Comparison of ENCODE assay signal across 2 fruit fly cellular contexts in the genomic region with DNA sequence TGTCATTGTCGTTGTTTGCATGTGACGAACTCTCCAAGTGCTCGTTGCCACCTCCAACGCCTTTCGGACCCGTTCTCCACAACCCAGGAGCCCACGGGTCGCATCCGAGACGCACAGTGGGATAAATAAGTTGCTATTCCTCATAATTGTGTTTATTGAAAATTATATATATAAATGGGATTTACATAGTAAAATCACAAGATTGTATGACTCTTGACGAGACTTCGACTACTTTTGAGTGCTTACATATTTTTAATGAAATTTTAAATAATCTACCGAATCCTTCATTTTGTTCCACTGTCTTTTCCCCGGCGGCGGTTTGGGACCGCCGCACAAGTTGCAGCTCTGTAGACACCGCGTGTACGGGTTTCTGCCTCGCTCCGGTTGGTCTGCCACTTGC.
TF ChIP-seq lines count a peak whose summit lies in the region.

No protein-coding gene starts in this region.

TF ChIP-seq in whole organism, embryonic, 481 proteins besides CTCF, POLR2A, EP300 and RAD21 (continued from another document and continues in another):
- TF ChIP-seq sc (optimal IDR thresholded peaks at IDR 0.05; lab: Kevin White, UChicago) (no peak), sc (GFP tag; optimal IDR thresholded peaks at IDR 0.05; lab: Kevin White, UChicago) (peak; percentile 55), dimm (GFP tag; IDR thresholded peaks at IDR 0.05; lab: Robert Waterston, UW) (no peak), CG10321 (GFP tag; IDR thresholded peaks at IDR 0.05; lab: Robert Waterston, UW) (no peak), CG7839 (tag; optimal IDR thresholded peaks at IDR 0.05; lab: Kevin White, UChicago) (no peak), CG6689 (GFP tag; IDR thresholded peaks at IDR 0.05; lab: Robert Waterston, UW) (0 out of 2 replicates have a peak, but pooled peaks have one; percentile 20), CG15514 (GFP tag; optimal IDR thresholded peaks at IDR 0.05; lab: Kevin White, UChicago) (no peak), CG18262 (tag; optimal IDR thresholded peaks at IDR 0.05; lab: Kevin White, UChicago) (peak; percentile 35), Atf3 (GFP tag; optimal IDR thresholded peaks at IDR 0.05; lab: Kevin White, UChicago) (peak; percentile 10), vnd (GFP tag; IDR thresholded peaks at IDR 0.05; lab: Robert Waterston, UW; ENCODE audit: partially characterized antibody) (no peak), amos (GFP tag; IDR thresholded peaks at IDR 0.05; lab: Robert Waterston, UW; ENCODE audit: partially characterized antibody) (no peak), CG17361 (GFP tag; IDR thresholded peaks at IDR 0.05; lab: Robert Waterston, UW) (0 out of 3 replicates have a peak, but pooled peaks have one; percentile 15), dpn (GFP tag; optimal IDR thresholded peaks at IDR 0.05; lab: Kevin White, UChicago) (peak in 1 of 2 experiments; percentile 18), CG4424 (GFP tag; optimal IDR thresholded peaks at IDR 0.05; lab: Kevin White, UChicago) (peak; percentile 31), CG13775 (GFP tag; optimal IDR thresholded peaks at IDR 0.05; lab: Kevin White, UChicago) (peak; percentile 21), ken (GFP tag; IDR thresholded peaks at IDR 0.05; lab: Robert Waterston, UW) (peak; percentile 55; the same call in 1 of the 3 replicates), CG17359 (tag; optimal IDR thresholded peaks at IDR 0.05; lab: Kevin White, UChicago) (peak; percentile 3), CG2678 (tag; optimal IDR thresholded peaks at IDR 0.05; lab: Kevin White, UChicago) (peak; percentile 43), CG7928 (GFP tag; optimal IDR thresholded peaks at IDR 0.05; lab: Kevin White, UChicago) (no peak), gcm (GFP tag; optimal IDR thresholded peaks at IDR 0.05; lab: Kevin White, UChicago) (no peak), Pdp1 (GFP tag; optimal IDR thresholded peaks at IDR 0.05; lab: Kevin White, UChicago) (peak in 1 of 2 experiments; percentile 9), dmrt99B (tag; optimal IDR thresholded peaks at IDR 0.05; lab: Kevin White, UChicago) (peak; percentile 7), CG1647 (GFP tag; optimal IDR thresholded peaks at IDR 0.05; lab: Kevin White, UChicago) (no peak), CG31224 (GFP tag; IDR thresholded peaks at IDR 0.05; lab: Robert Waterston, UW) (no peak), CG32767 (GFP tag; IDR thresholded peaks at IDR 0.05; lab: Robert Waterston, UW) (0 out of 2 replicates have a peak, but pooled peaks have one; percentile 23), CG6813 (GFP tag; optimal IDR thresholded peaks at IDR 0.05; lab: Kevin White, UChicago) (peak; percentile 13), CG8359 (GFP tag; optimal IDR thresholded peaks at IDR 0.05; lab: Kevin White, UChicago; ENCODE audit: borderline replicate concordance) (no peak), Nf-YA (GFP tag; IDR thresholded peaks at IDR 0.05; lab: Robert Waterston, UW) (no peak), CG2712 (tag; optimal IDR thresholded peaks at IDR 0.05; lab: Kevin White, UChicago) (peak; percentile 48), hbn (GFP tag; IDR thresholded peaks at IDR 0.05; lab: Robert Waterston, UW; ENCODE audit: partially characterized antibody) (no peak), CG18599 (GFP tag; optimal IDR thresholded peaks at IDR 0.05; lab: Kevin White, UChicago) (no peak), lbe (GFP tag; optimal IDR thresholded peaks at IDR 0.05; lab: Kevin White, UChicago) (no peak), CG4854 (GFP tag; optimal IDR thresholded peaks at IDR 0.05; lab: Kevin White, UChicago) (no peak), CG10565 (GFP tag; optimal IDR thresholded peaks at IDR 0.05; lab: Kevin White, UChicago) (no peak), p53 (GFP tag; optimal IDR thresholded peaks at IDR 0.05; lab: Kevin White, UChicago) (no peak), org-1 (GFP tag; optimal IDR thresholded peaks at IDR 0.05; lab: Kevin White, UChicago) (no peak), CG2129 (GFP tag; IDR thresholded peaks at IDR 0.05; lab: Robert Waterston, UW; ENCODE audit: partially characterized antibody) (no peak), Asciz (GFP tag; optimal IDR thresholded peaks at IDR 0.05; lab: Kevin White, UChicago) (no peak), Hsf (GFP tag; optimal IDR thresholded peaks at IDR 0.05; lab: Kevin White, UChicago) (peak; percentile 31), CG15073 (GFP tag; optimal IDR thresholded peaks at IDR 0.05; lab: Kevin White, UChicago) (no peak), CG9797 (GFP tag; optimal IDR thresholded peaks at IDR 0.05; lab: Kevin White, UChicago) (no peak), CG31441 (GFP tag; IDR thresholded peaks at IDR 0.05; lab: Robert Waterston, UW) (0 out of 2 replicates have a peak, but pooled peaks have one; percentile 10), CG1602 (GFP tag; optimal IDR thresholded peaks at IDR 0.05; lab: Kevin White, UChicago) (peak; percentile 36), repo (GFP tag; optimal IDR thresholded peaks at IDR 0.05; lab: Kevin White, UChicago) (no peak), E2f2 (GFP tag; IDR thresholded peaks at IDR 0.05; lab: Robert Waterston, UW) (no peak), ssp (GFP tag; IDR thresholded peaks at IDR 0.05; lab: Robert Waterston, UW) (no peak), HLHmδ (GFP tag; optimal IDR thresholded peaks at IDR 0.05; lab: Kevin White, UChicago) (no peak), jumu (GFP tag; optimal IDR thresholded peaks at IDR 0.05; lab: Kevin White, UChicago) (no peak), CG7745 (tag; optimal IDR thresholded peaks at IDR 0.05; lab: Kevin White, UChicago) (no peak), CG5953 (GFP tag; IDR thresholded peaks at IDR 0.05; lab: Robert Waterston, UW) (no peak), lola (GFP tag; optimal IDR thresholded peaks at IDR 0.05; lab: Kevin White, UChicago) (peak in 1 of 3 experiments; percentile 56), exex (tag; optimal IDR thresholded peaks at IDR 0.05; lab: Kevin White, UChicago) (no peak), pros (GFP tag; optimal IDR thresholded peaks at IDR 0.05; lab: Kevin White, UChicago) (no peak), grau (tag; optimal IDR thresholded peaks at IDR 0.05; lab: Kevin White, UChicago) (peak; percentile 46), otp (GFP tag; IDR thresholded peaks at IDR 0.05; lab: Robert Waterston, UW) (0 out of 3 replicates have a peak, but pooled peaks have one; percentile 33), sens (GFP tag; lab: Kevin White, UChicago) (peak; percentile 87), CG17612 (GFP tag; IDR thresholded peaks at IDR 0.05; lab: Robert Waterston, UW) (no peak), dmrt11E (tag; optimal IDR thresholded peaks at IDR 0.05; lab: Kevin White, UChicago) (peak; percentile 72), fru (optimal IDR thresholded peaks at IDR 0.05; lab: Kevin White, UChicago) (no peak), CG7556 (GFP tag; optimal IDR thresholded peaks at IDR 0.05; lab: Kevin White, UChicago) (no peak), CG17829 (tag; optimal IDR thresholded peaks at IDR 0.05; lab: Kevin White, UChicago) (peak; percentile 18), Oli (tag; optimal IDR thresholded peaks at IDR 0.05; lab: Kevin White, UChicago) (peak; percentile 43), CG3407 (GFP tag; optimal IDR thresholded peaks at IDR 0.05; lab: Kevin White, UChicago) (peak; percentile 14)

TF ChIP-seq in whole organism, prepupa, 60 proteins besides CTCF, POLR2A, EP300 and RAD21 (continued from another document):
- TF ChIP-seq Hr38 (GFP tag; optimal IDR thresholded peaks at IDR 0.05; lab: Kevin White, UChicago), result no peak
- peak; percentile 7 for TF ChIP-seq net (GFP tag; optimal IDR thresholded peaks at IDR 0.05; lab: Kevin White, UChicago)
- TF ChIP-seq Gug (GFP tag; IDR thresholded peaks at IDR 0.05; lab: Robert Waterston, UW), result no peak
- peak; percentile 57 for TF ChIP-seq Hr4 (GFP tag; optimal IDR thresholded peaks at IDR 0.05; lab: Kevin White, UChicago)
- TF ChIP-seq Sox14 (GFP tag; optimal IDR thresholded peaks at IDR 0.05; lab: Kevin White, UChicago), result peak; percentile 43
- no peak for TF ChIP-seq cyc (GFP tag; optimal IDR thresholded peaks at IDR 0.05; lab: Kevin White, UChicago)
- TF ChIP-seq Eip75B (GFP tag; optimal IDR thresholded peaks at IDR 0.05; lab: Kevin White, UChicago), result no peak
- no peak for TF ChIP-seq CG8319 (GFP tag; optimal IDR thresholded peaks at IDR 0.05; lab: Kevin White, UChicago)
- peak; percentile 54 for TF ChIP-seq achi (GFP tag; optimal IDR thresholded peaks at IDR 0.05; lab: Kevin White, UChicago)
- peak; percentile 20 for TF ChIP-seq Smox (GFP tag; optimal IDR thresholded peaks at IDR 0.05; lab: Kevin White, UChicago)
- TF ChIP-seq fd85E (GFP tag; optimal IDR thresholded peaks at IDR 0.05; lab: Kevin White, UChicago), result no peak
- peak; percentile 13 for TF ChIP-seq Sox102F (GFP tag; optimal IDR thresholded peaks at IDR 0.05; lab: Kevin White, UChicago)
- TF ChIP-seq CG6163 (GFP tag; IDR thresholded peaks at IDR 0.05; lab: Robert Waterston, UW), result peak; percentile 60; the same call in 1 of the 3 replicates
- peak; percentile 40 for TF ChIP-seq esn (GFP tag; optimal IDR thresholded peaks at IDR 0.05; lab: Kevin White, UChicago)
- TF ChIP-seq CG15336 (GFP tag; IDR thresholded peaks at IDR 0.05; lab: Robert Waterston, UW), result peak; percentile 77
- no peak for TF ChIP-seq CG11902 (GFP tag; optimal IDR thresholded peaks at IDR 0.05; lab: Kevin White, UChicago)
- TF ChIP-seq CG6792 (GFP tag; optimal IDR thresholded peaks at IDR 0.05; lab: Kevin White, UChicago), result peak; percentile 35
- TF ChIP-seq topi (GFP tag; optimal IDR thresholded peaks at IDR 0.05; lab: Kevin White, UChicago), result peak; percentile 19
- TF ChIP-seq CG7368 (GFP tag; optimal IDR thresholded peaks at IDR 0.05; lab: Kevin White, UChicago), result no peak
- peak; percentile 23; the same call in 1 of the 3 replicates for TF ChIP-seq eg (GFP tag; IDR thresholded peaks at IDR 0.05; lab: Robert Waterston, UW)
- TF ChIP-seq CG31627 (GFP tag; optimal IDR thresholded peaks at IDR 0.05; lab: Kevin White, UChicago), result peak; percentile 25
- peak; percentile 75 for TF ChIP-seq CG8119 (GFP tag; IDR thresholded peaks at IDR 0.05; lab: Robert Waterston, UW)
- TF ChIP-seq CG6808 (GFP tag; optimal IDR thresholded peaks at IDR 0.05; lab: Kevin White, UChicago), result no peak
- TF ChIP-seq Met (GFP tag; optimal IDR thresholded peaks at IDR 0.05; lab: Kevin White, UChicago), result peak; percentile 35
- no peak for TF ChIP-seq fkh (GFP tag; optimal IDR thresholded peaks at IDR 0.05; lab: Kevin White, UChicago)
- no peak for TF ChIP-seq Eip93F (GFP tag; optimal IDR thresholded peaks at IDR 0.05; lab: Kevin White, UChicago)
- TF ChIP-seq svp (GFP tag; lab: Kevin White, UChicago), result peak; percentile 75
- no peak for TF ChIP-seq spab (GFP tag; optimal IDR thresholded peaks at IDR 0.05; lab: Kevin White, UChicago)
- no peak for TF ChIP-seq CG9139 (GFP tag; optimal IDR thresholded peaks at IDR 0.05; lab: Kevin White, UChicago)
- TF ChIP-seq pdm3 (GFP tag; optimal IDR thresholded peaks at IDR 0.05; lab: Kevin White, UChicago), result peak; percentile 43
- TF ChIP-seq Sox15 (GFP tag; optimal IDR thresholded peaks at IDR 0.05; lab: Kevin White, UChicago), result no peak
- TF ChIP-seq acj6 (GFP tag; optimal IDR thresholded peaks at IDR 0.05; lab: Kevin White, UChicago), result peak; percentile 42
- TF ChIP-seq CG3032 (tag; optimal IDR thresholded peaks at IDR 0.05; lab: Kevin White, UChicago), result no peak
- no peak for TF ChIP-seq lz (GFP tag; optimal IDR thresholded peaks at IDR 0.05; lab: Kevin White, UChicago)
- peak; percentile 12 for TF ChIP-seq Hr39 (GFP tag; optimal IDR thresholded peaks at IDR 0.05; lab: Kevin White, UChicago)
- TF ChIP-seq Eip78C (GFP tag; lab: Kevin White, UChicago), result peak; percentile 79
- peak in 1 of 2 experiments; percentile 11 for TF ChIP-seq salr (GFP tag; optimal IDR thresholded peaks at IDR 0.05; lab: Kevin White, UChicago)
TF ChIP-seq in whole organism, prepupa: peak in this region for 28.
